Fruit fly (Drosophila melanogaster): Measurements from ENCODE around the gene cdm.

Gene cdm

DNA sequence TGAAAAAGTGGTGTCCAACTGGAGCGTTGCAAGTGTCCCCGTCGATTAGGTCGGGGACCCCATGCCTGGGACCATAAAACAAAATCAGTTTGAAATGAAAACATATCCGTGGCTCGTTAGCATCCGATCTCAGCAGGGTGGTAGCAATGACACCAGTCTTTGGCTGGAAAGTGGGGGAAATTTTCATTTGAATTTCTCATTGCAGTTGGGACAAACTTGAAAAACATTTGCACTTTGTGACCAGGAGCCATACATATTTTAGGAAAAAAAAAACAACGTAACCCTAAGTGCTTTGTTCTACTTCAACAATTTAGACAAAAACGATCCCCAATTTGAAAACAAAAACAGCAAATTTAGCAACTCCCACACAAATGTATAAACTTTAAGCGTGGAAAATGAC is 31.5 kb downstream of the cdm start, which contains the start of gene CG14316:
TSS of gene CG14316 (plus strand) at position 301 of the 400 bp plus-strand sequence.
- TF ChIP-seq Dll (optimal IDR thresholded peaks at IDR 0.05) (no peak), usp (GFP tag; optimal IDR thresholded peaks at IDR 0.05) (no peak), psq (optimal IDR thresholded peaks at IDR 0.05) (no peak), EcR (GFP tag; optimal IDR thresholded peaks at IDR 0.05) (no peak), pan (optimal IDR thresholded peaks at IDR 0.05) (no peak), CG8478 (optimal IDR thresholded peaks at IDR 0.05) (no peak)

DNA sequence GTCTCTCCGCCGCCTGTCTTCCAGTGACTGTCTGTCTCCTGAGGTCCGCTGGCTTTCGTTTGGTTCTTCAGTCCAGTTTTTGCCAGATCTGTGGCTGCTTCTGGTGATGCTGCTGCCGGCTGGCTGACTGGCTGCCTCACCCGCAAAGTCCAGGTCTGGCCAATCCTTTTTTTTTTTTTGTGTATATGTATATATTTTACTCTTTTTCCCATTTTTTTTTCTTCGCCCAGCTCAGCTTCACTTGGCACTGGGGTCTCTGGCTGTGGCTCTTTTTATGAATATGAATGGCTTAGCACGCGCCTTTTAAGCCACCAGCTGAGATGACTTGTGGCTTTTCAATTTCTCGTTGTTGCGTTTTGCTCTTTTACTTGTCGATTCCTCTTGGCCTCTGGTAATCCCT is 36.6 kb downstream of the cdm start:
- no peak for TF ChIP-seq EcR (GFP tag; optimal IDR thresholded peaks at IDR 0.05)
- TF ChIP-seq psq (optimal IDR thresholded peaks at IDR 0.05): no peak
- no peak for TF ChIP-seq pan (optimal IDR thresholded peaks at IDR 0.05)
- TF ChIP-seq CG8478 (optimal IDR thresholded peaks at IDR 0.05): no peak
- TF ChIP-seq Dll (optimal IDR thresholded peaks at IDR 0.05): no peak
- no peak for TF ChIP-seq usp (GFP tag; optimal IDR thresholded peaks at IDR 0.05)

DNA sequence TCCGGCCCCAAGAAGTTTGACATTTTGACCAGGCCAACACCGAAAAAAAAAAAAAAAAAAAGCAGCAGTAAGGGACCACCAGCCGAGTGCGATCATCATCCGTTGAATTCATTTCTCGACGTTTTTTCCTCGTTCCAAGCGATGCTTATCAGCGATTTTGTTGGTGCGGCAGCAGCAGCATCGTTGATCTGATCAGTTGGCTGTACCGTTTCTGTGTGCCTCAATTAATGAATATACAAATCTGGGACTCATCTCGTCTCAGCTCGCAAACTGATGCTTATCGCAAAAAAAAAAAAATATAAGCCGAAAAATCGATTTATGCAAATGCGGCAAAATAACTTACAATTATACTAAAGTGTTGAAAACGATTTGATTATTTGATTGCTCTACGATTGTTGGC is 38.4 kb downstream of the cdm start:
- no peak for TF ChIP-seq Dll (optimal IDR thresholded peaks at IDR 0.05)
- TF ChIP-seq CG8478 (optimal IDR thresholded peaks at IDR 0.05): no peak
- no peak for TF ChIP-seq psq (optimal IDR thresholded peaks at IDR 0.05)
- no peak for TF ChIP-seq usp (GFP tag; optimal IDR thresholded peaks at IDR 0.05)
- no peak for TF ChIP-seq pan (optimal IDR thresholded peaks at IDR 0.05)
- no peak for TF ChIP-seq EcR (GFP tag; optimal IDR thresholded peaks at IDR 0.05)

DNA sequence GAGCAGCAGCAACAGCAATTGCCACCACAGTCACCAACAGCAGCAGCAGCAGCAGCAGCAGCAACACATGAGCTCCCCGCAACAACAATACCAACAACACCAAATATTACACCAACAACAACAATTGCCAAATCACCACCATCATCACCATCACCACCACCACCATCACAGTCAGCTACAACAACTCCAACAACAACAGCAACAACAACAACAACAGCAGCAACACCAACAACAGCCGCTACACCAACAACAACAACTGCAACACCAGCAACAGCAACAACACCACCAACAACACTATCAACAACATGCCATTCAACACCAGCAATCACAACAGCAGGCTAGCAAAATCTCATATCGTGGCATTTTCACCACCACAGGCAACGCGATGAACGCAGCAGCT is 52.6 kb downstream of the cdm start:
- TF ChIP-seq psq (optimal IDR thresholded peaks at IDR 0.05): no peak
- TF ChIP-seq CG8478 (optimal IDR thresholded peaks at IDR 0.05): no peak
- no peak for TF ChIP-seq EcR (GFP tag; optimal IDR thresholded peaks at IDR 0.05)
- TF ChIP-seq Dll (optimal IDR thresholded peaks at IDR 0.05): no peak
- no peak for TF ChIP-seq pan (optimal IDR thresholded peaks at IDR 0.05)
- TF ChIP-seq usp (GFP tag; optimal IDR thresholded peaks at IDR 0.05): no peak
